Fruit fly (Drosophila melanogaster) whole organism, embryonic: ENCODE results near the gene CG33490.

ENCODE experiments used
- Abd-B ChIP-seq: fragments of 200-800 bp; sonication (Bioruptor generic); optimal IDR thresholded peaks from 2 replicates; lab custom pipeline; 2018; ENCODE audit warnings: missing biosample characterization, mild to moderate bottlenecking, missing genetic modification characterization, moderate library complexity
- Ada2b ChIP-seq: fragments of 200-800 bp; sonication (Bioruptor generic); IDR thresholded peaks from 2 replicates; pipeline ENCODE4 v1.3.6; 2022; ENCODE audit warnings: missing biosample characterization, missing genetic modification characterization
- Atf6 ChIP-seq: fragments of 200-800 bp; sonication (Bioruptor generic); IDR thresholded peaks from 2 replicates; pipeline ENCODE4 v1.3.6; 2022; ENCODE audit warnings: missing biosample characterization, missing genetic modification characterization
- Awh ChIP-seq: fragments of 200-800 bp; sonication (Bioruptor generic); IDR thresholded peaks from 2 replicates; pipeline ENCODE4, ENCODE4 v1.3.6; 2022; ENCODE audit warnings: missing biosample characterization, missing genetic modification characterization
- B-H1 ChIP-seq: fragments of 200-800 bp; sonication (Bioruptor generic); IDR thresholded peaks from 3 replicates; pipeline ENCODE4 v1.3.6; 2022; ENCODE audit warnings: missing biosample characterization, missing genetic modification characterization
- BEAF-32 ChIP-seq: fragments of 200-800 bp; sonication (Bioruptor generic); optimal IDR thresholded peaks from 3 replicates; lab custom pipeline; 2017; ENCODE audit warnings: missing biosample characterization, missing genetic modification characterization, mild to moderate bottlenecking, moderate library complexity, missing genetic modification reagents
- Bdp1 ChIP-seq: fragments of 200-800 bp; sonication (Bioruptor generic); optimal IDR thresholded peaks from 3 replicates; lab custom pipeline; 2016; ENCODE audit warnings: missing biosample characterization, missing genetic modification characterization
- CG10209 ChIP-seq: fragments of 200-800 bp; sonication (Bioruptor generic); optimal IDR thresholded peaks from 3 replicates; lab custom pipeline; 2017; ENCODE audit warnings: missing biosample characterization, mild to moderate bottlenecking, missing genetic modification characterization, missing genetic modification reagents
- CG11456 ChIP-seq: fragments of 200-800 bp; sonication (Bioruptor generic); IDR thresholded peaks from 3 replicates; pipeline ENCODE4 v1.3.6; 2022; ENCODE audit warnings: missing biosample characterization, missing genetic modification characterization
- CG1233 ChIP-seq: fragments of 200-800 bp; sonication (Bioruptor generic); optimal IDR thresholded peaks from 4 replicates; lab custom pipeline; 2018; ENCODE audit warnings: missing biosample characterization, mild to moderate bottlenecking, missing genetic modification characterization
- CG12942 ChIP-seq: fragments of 200-800 bp; sonication (Bioruptor generic); optimal IDR thresholded peaks from 3 replicates; lab custom pipeline; 2016; ENCODE audit warnings: missing biosample characterization, missing genetic modification characterization
- CG15269 ChIP-seq: fragments of 200-800 bp; sonication (Bioruptor generic); optimal IDR thresholded peaks from 2 replicates; lab custom pipeline; 2018; ENCODE audit warnings: missing biosample characterization, mild to moderate bottlenecking, missing genetic modification characterization, moderate library complexity
- CG2120 ChIP-seq: fragments of 200-800 bp; sonication (Bioruptor generic); optimal IDR thresholded peaks from 3 replicates; lab custom pipeline; 2016; ENCODE audit warnings: missing biosample characterization, missing genetic modification characterization
- CG30403 ChIP-seq: fragments of 200-800 bp; sonication (Bioruptor generic); optimal IDR thresholded peaks from 3 replicates; lab custom pipeline; 2016; ENCODE audit warnings: missing biosample characterization, missing genetic modification characterization
- CG31388 ChIP-seq: fragments of 200-800 bp; sonication (Bioruptor generic); optimal IDR thresholded peaks from 2 replicates; lab custom pipeline; 2016; ENCODE audit warnings: missing biosample characterization, missing genetic modification characterization
- CG32532 ChIP-seq: fragments of 200-800 bp; sonication (Bioruptor generic); IDR thresholded peaks from 2 replicates; pipeline ENCODE4 v1.3.6; 2022; ENCODE audit warnings: missing biosample characterization, missing genetic modification characterization
- CG32767 ChIP-seq: fragments of 200-800 bp; sonication (Bioruptor generic); IDR thresholded peaks from 2 replicates; pipeline ENCODE4 v1.3.6; 2022; ENCODE audit warnings: missing biosample characterization, missing genetic modification characterization
- CG3281 ChIP-seq: fragments of 200-800 bp; sonication (Bioruptor generic); optimal IDR thresholded peaks from 3 replicates; lab custom pipeline; 2017; ENCODE audit warnings: missing biosample characterization, mild to moderate bottlenecking, missing genetic modification characterization
- CG4328 ChIP-seq: fragments of 200-800 bp; sonication (Bioruptor generic); optimal IDR thresholded peaks from 3 replicates; lab custom pipeline; 2017; ENCODE audit warnings: missing biosample characterization, missing genetic modification reagents, missing genetic modification characterization
- CG4424 ChIP-seq: fragments of 200-800 bp; sonication (Bioruptor generic); optimal IDR thresholded peaks from 3 replicates; lab custom pipeline; 2016; ENCODE audit warnings: missing biosample characterization, missing genetic modification characterization
- CG5180 ChIP-seq: fragments of 200-800 bp; sonication (Bioruptor generic); optimal IDR thresholded peaks from 3 replicates; lab custom pipeline; 2017; ENCODE audit warnings: missing biosample characterization, missing genetic modification characterization, mild to moderate bottlenecking, moderate library complexity, missing genetic modification reagents
- CG6254 ChIP-seq: fragments of 200-800 bp; sonication (Bioruptor generic); optimal IDR thresholded peaks from 3 replicates; lab custom pipeline; 2017; ENCODE audit warnings: mild to moderate bottlenecking, missing biosample characterization, missing genetic modification reagents, missing genetic modification characterization
- CG7556 ChIP-seq: fragments of 200-800 bp; sonication (Bioruptor generic); optimal IDR thresholded peaks from 2 replicates; lab custom pipeline; 2017; ENCODE audit warnings: missing biosample characterization, mild to moderate bottlenecking, missing genetic modification characterization
- CG7786 ChIP-seq: fragments of 200-800 bp; sonication (Bioruptor generic); optimal IDR thresholded peaks from 2 replicates; lab custom pipeline; 2016; ENCODE audit warnings: missing biosample characterization, missing genetic modification characterization
- CG8388 ChIP-seq: fragments of 200-800 bp; sonication (Bioruptor generic); optimal IDR thresholded peaks from 2 replicates; lab custom pipeline; 2019; ENCODE audit warnings: missing biosample characterization, mild to moderate bottlenecking, missing genetic modification characterization, moderate library complexity
- CG8924 ChIP-seq: fragments of 200-800 bp; optimal IDR thresholded peaks from 3 replicates; lab custom pipeline; 2019; ENCODE audit warnings: missing biosample characterization, mild to moderate bottlenecking, missing genetic modification characterization, moderate library complexity
- CG9437 ChIP-seq: fragments of 200-800 bp; sonication (Bioruptor generic); optimal IDR thresholded peaks from 2 replicates; lab custom pipeline; 2018; ENCODE audit warnings: missing biosample characterization, mild to moderate bottlenecking, missing genetic modification characterization
- Chrac-16 ChIP-seq: fragments of 200-800 bp; sonication (Bioruptor generic); optimal IDR thresholded peaks from 3 replicates; lab custom pipeline; 2016; ENCODE audit warnings: missing biosample characterization, missing genetic modification characterization
- D19B ChIP-seq: fragments of 200-800 bp; sonication (Bioruptor generic); optimal IDR thresholded peaks from 2 replicates; lab custom pipeline; 2017; ENCODE audit warnings: missing biosample characterization, mild to moderate bottlenecking, missing genetic modification characterization
- Dip3 ChIP-seq: fragments of 200-800 bp; sonication (Bioruptor generic); optimal IDR thresholded peaks from 3 replicates; lab custom pipeline; 2016; ENCODE audit warnings: missing biosample characterization, missing genetic modification characterization
- E2f2 ChIP-seq: fragments of 200-800 bp; sonication (Bioruptor generic); IDR thresholded peaks from 2 replicates; pipeline ENCODE4 v1.3.6; 2022; ENCODE audit warnings: missing biosample characterization, missing genetic modification characterization
- HmgZ ChIP-seq: fragments of 200-800 bp; sonication (Bioruptor generic); optimal IDR thresholded peaks from 2 replicates; lab custom pipeline; 2018; ENCODE audit warnings: missing biosample characterization, mild to moderate bottlenecking, missing genetic modification characterization
- Hr3 ChIP-seq: fragments of 200-800 bp; sonication (Bioruptor generic); optimal IDR thresholded peaks from 3 replicates; lab custom pipeline; 2016; ENCODE audit warnings: missing biosample characterization, missing genetic modification characterization
- Lim3 ChIP-seq: fragments of 200-800 bp; sonication (Bioruptor generic); IDR thresholded peaks from 2 replicates; pipeline ENCODE4 v1.3.6; 2022; ENCODE audit warnings: missing biosample characterization, missing genetic modification characterization
- Mad ChIP-seq: fragments of 200-800 bp; sonication (Bioruptor generic); optimal IDR thresholded peaks from 2 replicates; lab custom pipeline; 2016; ENCODE audit warnings: missing biosample characterization, missing genetic modification characterization
- Meics ChIP-seq: fragments of 200-800 bp; sonication (Bioruptor generic); optimal IDR thresholded peaks from 2 replicates; lab custom pipeline; 2017; ENCODE audit warnings: missing biosample characterization, mild to moderate bottlenecking, missing genetic modification characterization
- Nf-YA ChIP-seq: fragments of 200-800 bp; sonication (Bioruptor generic); IDR thresholded peaks from 2 replicates; pipeline ENCODE4 v1.3.6; 2022; ENCODE audit warnings: missing biosample characterization, missing genetic modification characterization
- Stat92E ChIP-seq, 3 experiments: fragments of >200 bp in 2 of 3; fragments of 200-800 bp in 1 of 3; sonication (Bioruptor generic) in 1 of 3; optimal IDR thresholded peaks; 2 replicates each; lab custom pipeline; 2017 to 2019; ENCODE audit warnings: missing biosample characterization in 3 of 3, missing genetic modification characterization in 3 of 3, mild to moderate bottlenecking in 1 of 3, moderate library complexity in 1 of 3
- Usf ChIP-seq: fragments of 200-800 bp; sonication (Bioruptor generic); optimal IDR thresholded peaks from 2 replicates; lab custom pipeline; 2017; ENCODE audit warnings: missing genotype, missing biosample characterization, missing genetic modification characterization
- btn ChIP-seq: fragments of 200-800 bp; sonication (Bioruptor generic); optimal IDR thresholded peaks from 2 replicates; lab custom pipeline; 2016; ENCODE audit warnings: missing biosample characterization, missing genetic modification characterization
- crol ChIP-seq: fragments of 200-800 bp; sonication (Bioruptor generic); IDR thresholded peaks from 2 replicates; pipeline ENCODE4 v1.3.6; 2022; ENCODE audit warnings: missing biosample characterization, missing genetic modification characterization
- emc ChIP-seq: fragments of 200-800 bp; sonication (Bioruptor generic); optimal IDR thresholded peaks from 2 replicates; lab custom pipeline; 2016; ENCODE audit warnings: missing biosample characterization, missing genetic modification characterization
- gem ChIP-seq: fragments of 200-800 bp; sonication (Bioruptor generic); optimal IDR thresholded peaks from 2 replicates; lab custom pipeline; 2019; ENCODE audit warnings: missing biosample characterization, mild to moderate bottlenecking, missing genetic modification characterization, moderate library complexity
- gro ChIP-seq: fragments of 200-800 bp; sonication (Bioruptor generic); optimal IDR thresholded peaks from 2 replicates; lab custom pipeline; 2016; ENCODE audit warnings: missing biosample characterization, missing genetic modification characterization
- gsb ChIP-seq: fragments of 200-800 bp; sonication (Bioruptor generic); IDR thresholded peaks from 2 replicates; pipeline ENCODE4 v1.3.6; 2022; ENCODE audit warnings: missing biosample characterization, missing genetic modification characterization
- h ChIP-seq: fragments of >200 bp; optimal IDR thresholded peaks from 2 replicates; lab custom pipeline; 2017
- pzg ChIP-seq: fragments of 200-800 bp; sonication (Bioruptor generic); optimal IDR thresholded peaks from 3 replicates; lab custom pipeline; 2018; ENCODE audit warnings: missing biosample characterization, mild to moderate bottlenecking, missing genetic modification characterization, moderate library complexity
- tna ChIP-seq: fragments of 200-800 bp; sonication (Bioruptor generic); IDR thresholded peaks from 2 replicates; pipeline ENCODE4 v1.3.6; 2022; ENCODE audit warnings: missing biosample characterization, missing genetic modification characterization; ENCODE audit not compliant: partially characterized antibody
- trem ChIP-seq: fragments of 200-800 bp; optimal IDR thresholded peaks from 3 replicates; lab custom pipeline; 2019; ENCODE audit warnings: missing biosample characterization, mild to moderate bottlenecking, missing genetic modification characterization, moderate library complexity
- tup ChIP-seq: fragments of 200-800 bp; sonication (Bioruptor generic); optimal IDR thresholded peaks from 2 replicates; lab custom pipeline; 2016; ENCODE audit warnings: missing biosample characterization, mild to moderate bottlenecking, missing genetic modification characterization, moderate library complexity
- unpg ChIP-seq: fragments of 200-800 bp; sonication (Bioruptor generic); optimal IDR thresholded peaks from 3 replicates; lab custom pipeline; 2018; ENCODE audit warnings: missing biosample characterization, mild to moderate bottlenecking, missing genetic modification characterization, moderate library complexity
- vnd ChIP-seq: fragments of 200-800 bp; sonication (Bioruptor generic); IDR thresholded peaks from 3 replicates; pipeline ENCODE4 v1.3.6; 2022; ENCODE audit warnings: missing biosample characterization, missing genetic modification characterization; ENCODE audit not compliant: partially characterized antibody

CG33490 gene

dm6 chr3L:11556637-11557036 is 17.8 kb downstream of the CG33490 start (continued):
- TF ChIP-seq Hr3: no peak
- peak; percentile 66 for TF ChIP-seq Meics
- peak; percentile 70 for TF ChIP-seq CG3281 (GFP tag; lab: Kevin White, UChicago)
- TF ChIP-seq CG7786: no peak
- TF ChIP-seq Dip3 (GFP tag; lab: Kevin White, UChicago): no peak
- TF ChIP-seq BEAF-32: no peak
- no peak for TF ChIP-seq E2f2 (GFP tag; lab: Robert Waterston, UW)
- no peak for TF ChIP-seq CG4328 (GFP tag; lab: Kevin White, UChicago)
- no peak for TF ChIP-seq tna (GFP tag; lab: Robert Waterston, UW)
- TF ChIP-seq CG8924 (tag; lab: Kevin White, UChicago): no peak
- TF ChIP-seq trem (tag; lab: Kevin White, UChicago): no peak
- TF ChIP-seq CG1233 (GFP tag; lab: Kevin White, UChicago): no peak
- no peak for TF ChIP-seq CG5180 (GFP tag; lab: Kevin White, UChicago)
- TF ChIP-seq emc (GFP tag; lab: Kevin White, UChicago): no peak
- TF ChIP-seq CG8388 (GFP tag; lab: Kevin White, UChicago): peak; percentile 24
- TF ChIP-seq CG12942 (GFP tag; lab: Kevin White, UChicago): no peak
- no peak for TF ChIP-seq CG4424 (GFP tag; lab: Kevin White, UChicago)
- no peak for TF ChIP-seq Stat92E (GFP tag; optimal IDR thresholded peaks at IDR 0.05; lab: Kevin White, UChicago)
- no peak for TF ChIP-seq Chrac-16
- TF ChIP-seq pzg (GFP tag; lab: Kevin White, UChicago): no peak
- no peak for TF ChIP-seq btn (GFP tag; lab: Kevin White, UChicago)
- no peak for TF ChIP-seq Lim3 (GFP tag; lab: Robert Waterston, UW)
- TF ChIP-seq Bdp1 (GFP tag; lab: Kevin White, UChicago): no peak
- peak; percentile 75 for TF ChIP-seq CG7556 (GFP tag; lab: Kevin White, UChicago)
- peak; percentile 7 for TF ChIP-seq D19B (GFP tag; lab: Kevin White, UChicago)
- TF ChIP-seq vnd (GFP tag; lab: Robert Waterston, UW): no peak
- no peak for TF ChIP-seq tup (GFP tag; lab: Kevin White, UChicago)
- no peak for TF ChIP-seq CG6254 (GFP tag; lab: Kevin White, UChicago)
- TF ChIP-seq unpg (GFP tag; lab: Kevin White, UChicago): peak; percentile 5
- TF ChIP-seq Abd-B (GFP tag; lab: Kevin White, UChicago): no peak
- no peak for TF ChIP-seq Mad (GFP tag; lab: Kevin White, UChicago)
- peak; percentile 67 for TF ChIP-seq gem (tag; lab: Kevin White, UChicago)
- no peak for TF ChIP-seq CG9437 (GFP tag; lab: Kevin White, UChicago)
- no peak for TF ChIP-seq CG11456 (GFP tag; lab: Robert Waterston, UW)
- TF ChIP-seq Usf (GFP tag; lab: Kevin White, UChicago): no peak
- TF ChIP-seq h (lab: Kevin White, UChicago): no peak
- no peak for TF ChIP-seq CG32767 (GFP tag; lab: Robert Waterston, UW)
- peak; percentile 26 for TF ChIP-seq CG10209 (GFP tag; lab: Kevin White, UChicago)
- no peak for TF ChIP-seq gro (GFP tag; lab: Kevin White, UChicago)
- TF ChIP-seq CG15269 (tag; lab: Kevin White, UChicago): peak; percentile 8
- 0 out of 2 replicates have a peak, but pooled peaks have one; percentile 33 for TF ChIP-seq Atf6 (GFP tag; lab: Robert Waterston, UW)
- no peak for TF ChIP-seq gsb (GFP tag; lab: Robert Waterston, UW)
- no peak for TF ChIP-seq Awh (GFP tag; lab: Robert Waterston, UW)
- TF ChIP-seq CG2120: peak; percentile 47
- peak; percentile 36; the same call in 1 of the 2 replicates for TF ChIP-seq CG32532 (GFP tag; lab: Robert Waterston, UW)
- no peak for TF ChIP-seq CG31388 (GFP tag; lab: Kevin White, UChicago)
- TF ChIP-seq Ada2b: no peak
- TF ChIP-seq Nf-YA (GFP tag; lab: Robert Waterston, UW): no peak
- TF ChIP-seq HmgZ (tag; lab: Kevin White, UChicago): no peak
- no peak for TF ChIP-seq B-H1 (GFP tag; lab: Robert Waterston, UW)
- peak; percentile 36 for TF ChIP-seq CG30403
- no peak for TF ChIP-seq crol (GFP tag; lab: Robert Waterston, UW)
